Fruit fly (Drosophila melanogaster): ENCODE measurements around the gene CG31198.

dm6 chr3R:21780086-21780485 is 26.0 kb downstream of the CG31198 start:
- TF ChIP-seq D1 (tag; optimal IDR thresholded peaks at IDR 0.05) (no peak), CG34367 (tag; optimal IDR thresholded peaks at IDR 0.05) (no peak), fd96Ca (GFP tag; IDR thresholded peaks at IDR 0.05) (no peak), CG17806 (tag; optimal IDR thresholded peaks at IDR 0.05) (no peak), CG8159 (tag; optimal IDR thresholded peaks at IDR 0.05) (no peak), Ets98B (GFP tag; IDR thresholded peaks at IDR 0.05) (no peak), CG8301 (tag; optimal IDR thresholded peaks at IDR 0.05) (no peak), CG14655 (GFP tag; optimal IDR thresholded peaks at IDR 0.05) (no peak), CG4496 (GFP tag; IDR thresholded peaks at IDR 0.05) (no peak), CG12605 (GFP tag; IDR thresholded peaks at IDR 0.05) (no peak)
